Worm (Caenorhabditis elegans) whole organism, late embryonic: ENCODE data around the gene mrpl-44.

Experiments
- C38D4.7 ChIP-seq: fragments of 200-800 bp; sonication (Bioruptor generic); optimal IDR thresholded peaks from 2 replicates; lab custom pipeline; 2018; ENCODE audit warnings: mild to moderate bottlenecking, missing genetic modification characterization, moderate library complexity, missing compliant biosample characterization
- F13H6.1 ChIP-seq: sonication (generic microtip); optimal IDR thresholded peaks from 2 replicates; lab custom pipeline; 2016; ENCODE audit warnings: missing genetic modification characterization, missing compliant biosample characterization
- K02D7.2 ChIP-seq: sonication (generic microtip); optimal IDR thresholded peaks from 2 replicates; lab custom pipeline; 2017; ENCODE audit warnings: mild to moderate bottlenecking, missing genetic modification characterization, missing compliant biosample characterization
- K09A11.1 ChIP-seq: sonication (generic microtip); optimal IDR thresholded peaks from 2 replicates; lab custom pipeline; 2017; ENCODE audit warnings: antibody characterized with exemption, mild to moderate bottlenecking, missing genetic modification characterization, missing compliant biosample characterization; ENCODE audit not compliant: insufficient read depth
- T23F11.4 ChIP-seq: fragments of 200-800 bp; sonication (Bioruptor generic); optimal IDR thresholded peaks from 2 replicates; lab custom pipeline; 2018; ENCODE audit warnings: mild to moderate bottlenecking, missing genetic modification characterization, missing compliant biosample characterization
- ahr-1 ChIP-seq: sonication (generic microtip); optimal IDR thresholded peaks from 2 replicates; lab custom pipeline; 2016; ENCODE audit warnings: missing genetic modification characterization, missing compliant biosample characterization
- ama-1 ChIP-seq: fragments of 150-350 bp; optimal IDR thresholded peaks from 2 replicates; lab custom pipeline; 2014
- ceh-19 ChIP-seq: fragments of 200-800 bp; sonication (Bioruptor generic); optimal IDR thresholded peaks from 2 replicates; lab custom pipeline; 2018; ENCODE audit warnings: mild to moderate bottlenecking, missing genetic modification characterization, missing compliant biosample characterization
- ceh-22 ChIP-seq: sonication (generic microtip); optimal IDR thresholded peaks from 2 replicates; lab custom pipeline; 2017; ENCODE audit warnings: missing biosample characterization, missing genetic modification characterization
- ceh-24 ChIP-seq: sonication (generic microtip); optimal IDR thresholded peaks from 2 replicates; lab custom pipeline; 2016; ENCODE audit warnings: mild to moderate bottlenecking, missing genetic modification characterization, missing compliant biosample characterization
- ceh-30 ChIP-seq: fragments of 150-350 bp; optimal IDR thresholded peaks from 2 replicates; lab custom pipeline; 2014; ENCODE audit warnings: missing biosample characterization, missing genetic modification characterization
- ceh-31 ChIP-seq: sonication (generic microtip); optimal IDR thresholded peaks from 2 replicates; lab custom pipeline; 2016; ENCODE audit warnings: missing genetic modification characterization, missing compliant biosample characterization
- ceh-6 ChIP-seq: fragments of 200-800 bp; sonication (Bioruptor generic); optimal IDR thresholded peaks from 2 replicates; lab custom pipeline; 2018; ENCODE audit warnings: mild to moderate bottlenecking, missing genetic modification characterization, missing compliant biosample characterization
- ceh-9 ChIP-seq: sonication (generic microtip); optimal IDR thresholded peaks from 2 replicates; lab custom pipeline; 2016; ENCODE audit warnings: mild to moderate bottlenecking, missing genetic modification characterization, inconsistent platforms, missing compliant biosample characterization
- elt-2 ChIP-seq: sonication (generic microtip); optimal IDR thresholded peaks from 2 replicates; lab custom pipeline; 2016; ENCODE audit warnings: missing genetic modification reagents, missing genetic modification characterization, missing compliant biosample characterization
- eyg-1 ChIP-seq: sonication (generic microtip); optimal IDR thresholded peaks from 2 replicates; lab custom pipeline; 2016; ENCODE audit warnings: missing genotype, missing genetic modification characterization, missing compliant biosample characterization
- fax-1 ChIP-seq: sonication (generic microtip); optimal IDR thresholded peaks from 2 replicates; lab custom pipeline; 2016; ENCODE audit warnings: missing genotype, missing genetic modification characterization, missing compliant biosample characterization
- fkh-6 ChIP-seq: sonication (generic microtip); optimal IDR thresholded peaks from 2 replicates; lab custom pipeline; 2016; ENCODE audit warnings: missing genetic modification characterization, missing compliant biosample characterization
- gmeb-2 ChIP-seq: sonication (generic microtip); optimal IDR thresholded peaks from 2 replicates; lab custom pipeline; 2016; ENCODE audit warnings: missing genetic modification characterization, inconsistent platforms, missing compliant biosample characterization
- hlh-13 ChIP-seq: fragments of 200-800 bp; sonication (Bioruptor generic); optimal IDR thresholded peaks from 2 replicates; lab custom pipeline; 2018; ENCODE audit warnings: mild to moderate bottlenecking, missing genetic modification characterization, missing compliant biosample characterization
- hlh-15 ChIP-seq: sonication (generic microtip); optimal IDR thresholded peaks from 2 replicates; lab custom pipeline; 2016; ENCODE audit warnings: missing genetic modification characterization, missing compliant biosample characterization
- hlh-6 ChIP-seq: sonication (generic microtip); optimal IDR thresholded peaks from 2 replicates; lab custom pipeline; 2016; ENCODE audit warnings: missing genotype, missing genetic modification characterization, missing compliant biosample characterization
- lim-6 ChIP-seq: sonication (generic microtip); optimal IDR thresholded peaks from 2 replicates; lab custom pipeline; 2016; ENCODE audit warnings: missing genetic modification characterization, missing compliant biosample characterization
- lin-11 ChIP-seq: fragments of 200-800 bp; sonication (Bioruptor generic); optimal IDR thresholded peaks from 2 replicates; lab custom pipeline; 2018; ENCODE audit warnings: mild to moderate bottlenecking, missing genetic modification characterization, missing compliant biosample characterization
- mec-3 ChIP-seq: sonication (generic microtip); optimal IDR thresholded peaks from 2 replicates; lab custom pipeline; 2016; ENCODE audit warnings: borderline replicate concordance, missing genetic modification characterization, missing compliant biosample characterization
- nhr-11 ChIP-seq: fragments of 150-350 bp; optimal IDR thresholded peaks from 2 replicates; lab custom pipeline; 2014; ENCODE audit warnings: missing biosample characterization, missing genetic modification characterization
- npax-4 ChIP-seq: sonication (generic microtip); optimal IDR thresholded peaks from 2 replicates; lab custom pipeline; 2016; ENCODE audit warnings: missing genetic modification characterization, missing compliant biosample characterization
- pag-3 ChIP-seq: sonication (generic microtip); optimal IDR thresholded peaks from 2 replicates; lab custom pipeline; 2016; ENCODE audit warnings: missing compliant biosample characterization, missing genetic modification characterization, borderline replicate concordance
- pha-4 ChIP-seq: fragments of 150-350 bp; optimal IDR thresholded peaks from 2 replicates; lab custom pipeline; 2018; ENCODE audit warnings: missing biosample characterization, missing genetic modification reagents, missing genetic modification characterization
- pqm-1 ChIP-seq: sonication (generic microtip); optimal IDR thresholded peaks from 2 replicates; lab custom pipeline; 2016; ENCODE audit warnings: missing genetic modification characterization, missing compliant biosample characterization
- ref-2 ChIP-seq: sonication (generic microtip); optimal IDR thresholded peaks from 2 replicates; lab custom pipeline; 2016; ENCODE audit warnings: missing genetic modification characterization, missing compliant biosample characterization
- sdc-2 ChIP-seq: sonication (generic microtip); optimal IDR thresholded peaks from 2 replicates; lab custom pipeline; 2016; ENCODE audit warnings: missing genotype, missing genetic modification characterization, missing compliant biosample characterization
- sox-4 ChIP-seq: sonication (generic microtip); optimal IDR thresholded peaks from 2 replicates; lab custom pipeline; 2017; ENCODE audit warnings: mild to moderate bottlenecking, missing genetic modification characterization, inconsistent platforms, missing compliant biosample characterization
- unc-3 ChIP-seq, 2 experiments: fragments of 200-800 bp in 1 of 2; sonication (Bioruptor generic) in 1 of 2; sonication (generic microtip) in 1 of 2; conservative IDR thresholded peaks in 1 of 2; optimal IDR thresholded peaks in 1 of 2; 2 replicates each; pipeline versions ENCODE4 v1.3.6 to Lab custom; 2016 to 2022; ENCODE audit warnings: missing compliant biosample characterization in 2 of 2, missing genetic modification characterization in 2 of 2, missing genetic modification reagents in 1 of 2
- unc-55 ChIP-seq: sonication (generic microtip); optimal IDR thresholded peaks from 2 replicates; lab custom pipeline; 2017; ENCODE audit warnings: missing biosample characterization, missing genetic modification reagents, missing genetic modification characterization
- zip-5 ChIP-seq: sonication (generic microtip); optimal IDR thresholded peaks from 2 replicates; lab custom pipeline; 2016; ENCODE audit warnings: missing genetic modification characterization, missing compliant biosample characterization
- ztf-16 ChIP-seq: sonication (generic microtip); optimal IDR thresholded peaks from 2 replicates; lab custom pipeline; 2017; ENCODE audit warnings: missing genetic modification characterization, missing compliant biosample characterization

The mrpl-44 gene

DNA sequence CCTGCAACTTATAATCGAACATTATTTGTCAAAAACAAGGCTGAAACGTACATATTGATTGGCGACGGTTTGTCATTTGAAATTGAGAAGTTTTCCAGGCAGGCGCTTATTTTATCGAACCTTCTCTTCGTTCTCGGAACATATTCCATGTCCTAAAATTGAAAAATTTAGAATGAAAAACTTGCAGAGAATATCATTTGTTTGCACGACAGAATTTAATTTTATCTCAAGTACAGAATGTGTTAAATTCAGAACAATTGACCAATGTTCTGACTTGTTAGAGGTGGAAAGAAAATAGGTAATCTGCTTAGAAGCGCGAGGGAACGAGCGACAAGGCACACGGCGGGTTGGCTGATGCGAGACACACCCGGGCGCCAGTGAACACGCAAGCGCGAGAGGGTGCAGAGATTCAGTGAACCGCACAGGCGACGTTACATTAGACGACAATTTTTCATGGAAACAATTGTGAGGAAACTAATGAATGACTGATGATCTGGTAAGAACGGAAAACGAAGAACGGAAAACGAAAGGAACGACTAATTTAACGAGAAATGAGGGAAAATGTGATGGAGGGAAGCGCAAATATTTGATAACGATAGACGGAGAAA is 36.7 kb downstream of the mrpl-44 start (continued):
- TF ChIP-seq F13H6.1 (tag; lab: Kevin White, UChicago), result no peak
- no peak for TF ChIP-seq pag-3 (tag; lab: Kevin White, UChicago)
- no peak for TF ChIP-seq ref-2
- peak; percentile 9 for TF ChIP-seq lin-11 (tag; lab: Kevin White, UChicago)
- peak; percentile 71 for TF ChIP-seq ceh-30 (tag; lab: Kevin White, UChicago)
- no peak for TF ChIP-seq pqm-1 (tag; lab: Kevin White, UChicago)
- no peak for TF ChIP-seq ceh-22 (tag; lab: Kevin White, UChicago)
- peak; percentile 61 for TF ChIP-seq ceh-31 (tag; lab: Kevin White, UChicago)
- no peak for TF ChIP-seq ceh-9
- no peak for TF ChIP-seq hlh-6 (tag; lab: Kevin White, UChicago)
- no peak for TF ChIP-seq ceh-6 (GFP tag; lab: Kevin White, UChicago)
- no peak for TF ChIP-seq ztf-16 (tag; lab: Kevin White, UChicago)
- no peak for TF ChIP-seq ceh-24 (tag; lab: Kevin White, UChicago)
- no peak for TF ChIP-seq ceh-19 (GFP tag; lab: Kevin White, UChicago)
- no peak for TF ChIP-seq fax-1 (tag; lab: Kevin White, UChicago)
- TF ChIP-seq hlh-13 (GFP tag; lab: Kevin White, UChicago), result no peak
- TF ChIP-seq npax-4 (tag; lab: Kevin White, UChicago), result no peak
- TF ChIP-seq elt-2 (tag; lab: Kevin White, UChicago), result no peak
- no peak for TF ChIP-seq mec-3 (tag; lab: Kevin White, UChicago)
- TF ChIP-seq nhr-11 (tag; lab: Kevin White, UChicago), result no peak
- TF ChIP-seq gmeb-2 (tag; lab: Kevin White, UChicago), result no peak
- peak; percentile 10 for TF ChIP-seq sox-4
- TF ChIP-seq zip-5 (tag; lab: Kevin White, UChicago), result no peak
- TF ChIP-seq C38D4.7 (GFP tag; lab: Kevin White, UChicago), result no peak
- TF ChIP-seq sdc-2, result no peak
- no peak for TF ChIP-seq unc-3 (GFP tag; conservative IDR thresholded peaks at IDR 0.05; lab: Robert Waterston, UW)
- no peak for TF ChIP-seq unc-3 (tag; optimal IDR thresholded peaks at IDR 0.05; lab: Kevin White, UChicago)
- no peak for TF ChIP-seq ahr-1 (tag; lab: Kevin White, UChicago)
- no peak for TF ChIP-seq eyg-1 (tag; lab: Kevin White, UChicago)
- TF ChIP-seq T23F11.4, result no peak

ce11 chrIII:9051714-9052113 is 37.5 kb downstream of the mrpl-44 start:
- no peak for TF ChIP-seq pag-3 (tag; lab: Kevin White, UChicago)
- TF ChIP-seq, all 69 proteins: peak for 0

- TF ChIP-seq unc-55 (peak; percentile 89), K02D7.2 (tag; lab: Kevin White, UChicago) (peak; percentile 27), T23F11.4 (peak; percentile 15), ama-1 (peak; percentile 49), ceh-30 (tag; lab: Kevin White, UChicago) (peak; percentile 78), ahr-1 (tag; lab: Kevin White, UChicago) (no peak)
These were observed 38.0 kb downstream of the mrpl-44 start for ce11 chrIII:9051119-9051597.

DNA sequence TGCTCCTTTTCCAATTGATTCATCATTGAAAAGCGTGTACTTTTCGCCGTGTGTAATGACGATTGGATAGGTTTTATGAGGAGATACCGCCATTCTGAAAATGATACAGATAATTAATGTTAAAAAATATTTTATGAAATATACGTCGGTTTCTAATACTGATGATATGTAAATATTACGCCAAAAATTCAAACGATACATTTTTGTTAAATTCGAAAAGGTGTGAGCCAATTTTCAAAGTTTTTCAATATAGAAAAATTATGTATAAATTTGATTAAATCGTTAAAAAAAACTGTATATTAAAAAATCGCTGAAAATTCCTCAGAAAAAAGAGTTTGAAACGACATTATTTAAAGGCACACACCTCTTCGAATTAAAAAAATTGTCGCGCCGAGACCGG is 38.6 kb downstream of the mrpl-44 start, which contains the start of gene ikke-1:
TSS of gene ikke-1 (minus strand) at position 101 of the 400 bp plus-strand sequence.
- TF ChIP-seq ahr-1 (tag; lab: Kevin White, UChicago) (no peak), pha-4 (tag; lab: Kevin White, UChicago) (no peak), hlh-15 (tag; lab: Kevin White, UChicago) (no peak), sox-4 (no peak), K09A11.1 (no peak), lim-6 (no peak), fkh-6 (no peak)
